Fruit fly (Drosophila melanogaster): Measurements from ENCODE around the gene Irk3.

Gene Irk3

dm6 chr2L:18694724-18695105, 18.8 kb downstream of the Irk3 start (continued):
- TF ChIP-seq Ada2b (GFP tag; IDR thresholded peaks at IDR 0.05) (peak; percentile 48; the same call in 1 of the 2 replicates), CG12104 (GFP tag; optimal IDR thresholded peaks at IDR 0.05) (no peak), hb (GFP tag; IDR thresholded peaks at IDR 0.05; ENCODE audit: partially characterized antibody) (no peak), Eip74EF (GFP tag; optimal IDR thresholded peaks at IDR 0.05) (no peak), Hsf (GFP tag; optimal IDR thresholded peaks at IDR 0.05) (peak; percentile 31), Camta (GFP tag; optimal IDR thresholded peaks at IDR 0.05) (peak; percentile 13), CG4360 (GFP tag; IDR thresholded peaks at IDR 0.05) (no peak), vvl (GFP tag; IDR thresholded peaks at IDR 0.05) (peak; percentile 33; the same call in 1 of the 2 replicates), lov (optimal IDR thresholded peaks at IDR 0.05) (no peak), lov (GFP tag; IDR thresholded peaks at IDR 0.05) (no peak), NC2α (GFP tag; optimal IDR thresholded peaks at IDR 0.05) (no peak), insv (GFP tag; optimal IDR thresholded peaks at IDR 0.05) (no peak), CG16813 (GFP tag; IDR thresholded peaks at IDR 0.05; ENCODE audit: partially characterized antibody) (no peak), Fer1 (GFP tag; optimal IDR thresholded peaks at IDR 0.05) (no peak), CG15011 (GFP tag; optimal IDR thresholded peaks at IDR 0.05) (no peak), CG1647 (GFP tag; optimal IDR thresholded peaks at IDR 0.05) (no peak), nerfin-2 (GFP tag; IDR thresholded peaks at IDR 0.05; ENCODE audit: partially characterized antibody) (no peak), CG11456 (GFP tag; IDR thresholded peaks at IDR 0.05) (0 out of 3 replicates have a peak, but pooled peaks have one; percentile 34), CG4617 (GFP tag; optimal IDR thresholded peaks at IDR 0.05; ENCODE audit: borderline replicate concordance) (no peak), CG12659 (GFP tag; optimal IDR thresholded peaks at IDR 0.05) (no peak), TFAM (GFP tag; optimal IDR thresholded peaks at IDR 0.05) (no peak), mirr (GFP tag; optimal IDR thresholded peaks at IDR 0.05) (no peak), B-H1 (GFP tag; IDR thresholded peaks at IDR 0.05) (0 out of 3 replicates have a peak, but pooled peaks have one; percentile 22), ato (GFP tag; IDR thresholded peaks at IDR 0.05; ENCODE audit: partially characterized antibody) (no peak), CG11085 (GFP tag; IDR thresholded peaks at IDR 0.05) (no peak), CG7372 (GFP tag; IDR thresholded peaks at IDR 0.05) (peak; percentile 57; the same call in 1 of the 2 replicates), Adf1 (GFP tag; IDR thresholded peaks at IDR 0.05) (0 out of 2 replicates have a peak, but pooled peaks have one; percentile 4), CG4707 (GFP tag; optimal IDR thresholded peaks at IDR 0.05) (no peak), CG8944 (GFP tag; optimal IDR thresholded peaks at IDR 0.05) (no peak), disco-r (GFP tag; optimal IDR thresholded peaks at IDR 0.05) (no peak), CG17568 (GFP tag; optimal IDR thresholded peaks at IDR 0.05) (no peak), CG7839 (tag; optimal IDR thresholded peaks at IDR 0.05) (peak; percentile 33), da (GFP tag; optimal IDR thresholded peaks at IDR 0.05) (no peak), CG12391 (tag; optimal IDR thresholded peaks at IDR 0.05) (peak; percentile 40), CG15269 (tag; optimal IDR thresholded peaks at IDR 0.05) (peak; percentile 3), Blimp-1 (GFP tag; optimal IDR thresholded peaks at IDR 0.05) (no peak), dati (GFP tag; IDR thresholded peaks at IDR 0.05) (no peak), CTCF (GFP tag; optimal IDR thresholded peaks at IDR 0.05) (no peak), Xrp1 (GFP tag; IDR thresholded peaks at IDR 0.05) (peak; percentile 55), CG3847 (GFP tag; IDR thresholded peaks at IDR 0.05) (peak; percentile 40), org-1 (GFP tag; optimal IDR thresholded peaks at IDR 0.05) (no peak), ATbp (GFP tag; optimal IDR thresholded peaks at IDR 0.05) (peak; percentile 43), CG30403 (GFP tag; optimal IDR thresholded peaks at IDR 0.05) (peak; percentile 3), CG7556 (GFP tag; optimal IDR thresholded peaks at IDR 0.05) (peak; percentile 24), CG7963 (GFP tag; IDR thresholded peaks at IDR 0.05; ENCODE audit: partially characterized antibody) (no peak), nau (GFP tag; optimal IDR thresholded peaks at IDR 0.05) (no peak), CG13123 (GFP tag; optimal IDR thresholded peaks at IDR 0.05) (no peak), zfh1 (GFP tag; IDR thresholded peaks at IDR 0.05) (peak; percentile 48; the same call in 1 of the 3 replicates), Antp (GFP tag; optimal IDR thresholded peaks at IDR 0.05) (no peak), Sox102F (GFP tag; optimal IDR thresholded peaks at IDR 0.05) (peak; percentile 66), slbo (GFP tag; IDR thresholded peaks at IDR 0.05) (peak; percentile 75)

All from whole organism, embryonic.